Worm (Caenorhabditis elegans) whole organism, midembryonic: ENCODE data around the gene F22H10.2.

Source experiments
- T22C8.4 ChIP-seq: fragments of 200-800 bp; sonication (Bioruptor generic); IDR thresholded peaks from 2 replicates; pipeline ENCODE4 v1.3.6; 2022; ENCODE audit warnings: missing genetic modification characterization, missing compliant biosample characterization
- cog-1 ChIP-seq: sonication (generic microtip); optimal IDR thresholded peaks from 2 replicates; lab custom pipeline; 2016; ENCODE audit warnings: missing genetic modification characterization, missing compliant biosample characterization
- flt-1 ChIP-seq: fragments of 200-800 bp; sonication (Bioruptor generic); IDR thresholded peaks from 2 replicates; pipeline ENCODE4 v1.3.6; 2022; ENCODE audit warnings: missing genetic modification characterization, missing compliant biosample characterization
- klf-2 ChIP-seq: fragments of 200-800 bp; sonication (Bioruptor generic); conservative IDR thresholded peaks from 2 replicates; pipeline ENCODE4 v1.3.6; 2022; ENCODE audit warnings: missing genetic modification reagents, missing genetic modification characterization, missing compliant biosample characterization
- med-1 ChIP-seq: sonication (generic microtip); optimal IDR thresholded peaks from 2 replicates; lab custom pipeline; 2017; ENCODE audit warnings: missing genetic modification characterization, mild to moderate bottlenecking, missing compliant biosample characterization, antibody characterized with exemption, missing genetic modification reagents; ENCODE audit not compliant: insufficient read depth
- ref-1 ChIP-seq: fragments of 200-800 bp; sonication (Bioruptor generic); conservative IDR thresholded peaks from 2 replicates; pipeline ENCODE4 v1.3.6; 2022; ENCODE audit warnings: missing genetic modification reagents, missing genetic modification characterization, missing compliant biosample characterization
- tab-1 ChIP-seq: fragments of 200-800 bp; sonication (Bioruptor generic); IDR thresholded peaks from 2 replicates; pipeline ENCODE4 v1.3.6; 2022; ENCODE audit warnings: missing genetic modification characterization, missing compliant biosample characterization
- ztf-23 ChIP-seq: fragments of 200-800 bp; sonication (Bioruptor generic); IDR thresholded peaks from 2 replicates; pipeline ENCODE4 v1.3.6; 2022; ENCODE audit warnings: missing genetic modification reagents, missing genetic modification characterization, missing compliant biosample characterization
- ztf-29 ChIP-seq: fragments of 200-800 bp; sonication (Bioruptor generic); IDR thresholded peaks from 2 replicates; pipeline ENCODE4 v1.3.6; 2022; ENCODE audit warnings: missing genetic modification reagents, missing genetic modification characterization, missing compliant biosample characterization

F22H10.2 gene

DNA sequence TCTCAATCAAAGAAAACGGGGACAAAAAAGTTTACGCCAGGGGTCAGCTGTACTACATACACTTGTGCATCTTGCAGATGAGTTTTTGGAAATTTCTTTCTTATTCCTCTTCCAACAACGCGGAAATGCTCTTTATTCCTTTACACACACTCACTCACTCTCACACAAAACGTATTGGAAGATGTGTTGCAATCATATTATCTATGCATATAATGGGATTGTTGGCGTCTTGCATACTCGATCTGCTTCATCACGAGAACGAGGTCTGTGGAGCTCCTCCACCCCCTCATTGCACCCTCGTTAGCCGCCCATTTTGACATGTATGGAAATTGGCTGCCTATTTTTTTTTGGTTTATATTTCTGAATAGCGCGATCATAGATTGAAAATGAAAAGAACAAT lies 30.6 kb upstream of the F22H10.2 start:
- TF ChIP-seq ztf-23 (GFP tag; lab: Robert Waterston, UW) (no peak), med-1 (GFP tag; lab: Kevin White, UChicago) (no peak), klf-2 (GFP tag; lab: Robert Waterston, UW) (no peak), T22C8.4 (GFP tag; lab: Robert Waterston, UW) (no peak), flt-1 (GFP tag; lab: Robert Waterston, UW) (no peak), ref-1 (GFP tag; lab: Robert Waterston, UW) (no peak), tab-1 (GFP tag; lab: Robert Waterston, UW) (no peak)

DNA sequence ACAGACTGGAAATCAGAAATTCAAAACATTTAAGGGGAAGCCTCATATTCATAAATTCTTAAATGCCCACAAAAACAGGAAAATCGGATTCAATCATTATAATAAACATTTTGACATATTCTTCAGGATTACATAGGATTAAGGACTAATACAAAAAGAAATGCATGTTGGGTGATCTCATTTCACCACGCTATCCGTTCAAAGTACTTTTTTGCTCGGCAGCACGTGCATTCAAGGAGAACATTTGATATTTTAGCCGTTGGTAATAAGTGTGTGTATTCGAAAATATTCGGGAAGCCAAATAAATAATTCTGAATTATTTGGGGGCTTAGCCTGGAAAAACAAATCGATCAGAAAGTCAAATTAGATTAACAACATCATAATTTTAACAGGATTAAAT lies 28.7 kb upstream of the F22H10.2 start:
- TF ChIP-seq ref-1 (GFP tag; lab: Robert Waterston, UW) (no peak), cog-1 (tag; lab: Kevin White, UChicago) (no peak), tab-1 (GFP tag; lab: Robert Waterston, UW) (no peak), med-1 (GFP tag; lab: Kevin White, UChicago) (no peak), ztf-29 (no peak), T22C8.4 (GFP tag; lab: Robert Waterston, UW) (no peak), klf-2 (GFP tag; lab: Robert Waterston, UW) (no peak), ztf-23 (GFP tag; lab: Robert Waterston, UW) (no peak), flt-1 (GFP tag; lab: Robert Waterston, UW) (no peak)

- no peak for TF ChIP-seq klf-2 (GFP tag; lab: Robert Waterston, UW)
- TF ChIP-seq T22C8.4 (GFP tag; lab: Robert Waterston, UW), result no peak
- no peak for TF ChIP-seq tab-1 (GFP tag; lab: Robert Waterston, UW)
- no peak for TF ChIP-seq ztf-29
- no peak; the same call in 1 of the 2 replicates for TF ChIP-seq flt-1 (GFP tag; lab: Robert Waterston, UW)
- no peak for TF ChIP-seq cog-1 (tag; lab: Kevin White, UChicago)
- no peak for TF ChIP-seq ztf-23 (GFP tag; lab: Robert Waterston, UW)
- TF ChIP-seq ref-1 (GFP tag; lab: Robert Waterston, UW), result no peak
- TF ChIP-seq med-1 (GFP tag; lab: Kevin White, UChicago), result no peak
These were observed 24.1 kb upstream of the F22H10.2 start for ce11 chrX:16655283-16655682.

ce11 chrX:16658309-16658708 lies 21.0 kb upstream of the F22H10.2 start:
- TF ChIP-seq tab-1 (GFP tag; lab: Robert Waterston, UW) (no peak), ztf-23 (GFP tag; lab: Robert Waterston, UW) (no peak), ref-1 (GFP tag; lab: Robert Waterston, UW) (no peak), flt-1 (GFP tag; lab: Robert Waterston, UW) (no peak), klf-2 (GFP tag; lab: Robert Waterston, UW) (no peak), ztf-29 (no peak), med-1 (GFP tag; lab: Kevin White, UChicago) (no peak), cog-1 (tag; lab: Kevin White, UChicago) (no peak), T22C8.4 (GFP tag; lab: Robert Waterston, UW) (no peak)

DNA sequence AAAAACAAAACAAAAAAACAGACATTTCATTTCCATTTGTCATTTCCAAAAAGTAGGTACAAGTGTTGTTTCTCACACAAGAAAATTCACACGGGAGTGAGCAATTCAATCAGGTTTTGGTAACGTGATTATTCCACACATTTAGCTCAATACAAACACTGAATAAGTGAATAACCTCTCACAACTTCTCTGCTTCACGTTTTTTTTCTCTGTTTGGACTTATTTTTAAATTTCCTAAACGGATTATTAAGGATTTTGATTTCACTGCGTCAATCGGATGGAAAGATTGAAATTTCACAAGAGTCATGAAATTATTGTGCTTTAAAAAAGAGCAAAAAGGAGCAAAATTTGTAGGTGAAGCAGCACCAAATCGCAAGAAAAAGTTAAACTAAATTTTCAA lies 19.1 kb upstream of the F22H10.2 start:
- TF ChIP-seq cog-1 (tag; lab: Kevin White, UChicago) (no peak), ztf-23 (GFP tag; lab: Robert Waterston, UW) (no peak), tab-1 (GFP tag; lab: Robert Waterston, UW) (no peak), T22C8.4 (GFP tag; lab: Robert Waterston, UW) (no peak), klf-2 (GFP tag; lab: Robert Waterston, UW) (no peak), ref-1 (GFP tag; lab: Robert Waterston, UW) (no peak), flt-1 (GFP tag; lab: Robert Waterston, UW) (no peak), ztf-29 (no peak), med-1 (GFP tag; lab: Kevin White, UChicago) (no peak)

DNA sequence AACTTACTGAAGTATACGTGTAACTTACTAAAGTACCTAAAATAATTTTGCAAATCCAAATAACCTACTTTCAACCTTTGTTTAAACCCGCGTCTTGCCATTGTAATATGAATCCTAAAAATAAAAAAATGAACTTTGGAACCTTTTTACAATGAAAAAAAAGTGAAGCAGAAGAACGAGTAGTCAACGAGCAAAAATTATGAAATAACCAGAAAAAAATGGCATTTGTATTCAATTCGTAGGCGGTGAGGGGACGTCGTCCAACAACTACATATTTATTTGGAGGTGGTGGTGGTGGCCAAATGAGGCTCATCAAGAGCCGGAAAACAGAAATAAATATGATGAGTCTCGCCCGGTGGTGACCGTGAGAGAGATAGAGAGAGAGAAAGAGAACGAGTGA lies 16.6 kb upstream of the F22H10.2 start, which contains the start of gene F43B10.1:
F43B10.1 (minus strand) TSS at position 101 of the 400 bp plus-strand sequence.
- TF ChIP-seq med-1 (GFP tag; lab: Kevin White, UChicago) (no peak), ref-1 (GFP tag; lab: Robert Waterston, UW) (no peak), cog-1 (tag; lab: Kevin White, UChicago) (no peak), T22C8.4 (GFP tag; lab: Robert Waterston, UW) (no peak), ztf-23 (GFP tag; lab: Robert Waterston, UW) (no peak), tab-1 (GFP tag; lab: Robert Waterston, UW) (no peak), klf-2 (GFP tag; lab: Robert Waterston, UW) (no peak), ztf-29 (no peak), flt-1 (GFP tag; lab: Robert Waterston, UW) (no peak)

ce11 chrX:16667515-16667914 lies 11.8 kb upstream of the F22H10.2 start:
- TF ChIP-seq med-1 (GFP tag; lab: Kevin White, UChicago), result no peak
- no peak for TF ChIP-seq T22C8.4 (GFP tag; lab: Robert Waterston, UW)
- no peak for TF ChIP-seq ztf-23 (GFP tag; lab: Robert Waterston, UW)
- TF ChIP-seq tab-1 (GFP tag; lab: Robert Waterston, UW), result no peak
- no peak for TF ChIP-seq flt-1 (GFP tag; lab: Robert Waterston, UW)

ce11 chrX:16669106-16669505 lies 10.2 kb upstream of the F22H10.2 start:
- TF ChIP-seq flt-1 (GFP tag; lab: Robert Waterston, UW), result no peak
- no peak for TF ChIP-seq klf-2 (GFP tag; lab: Robert Waterston, UW)
- no peak for TF ChIP-seq ztf-23 (GFP tag; lab: Robert Waterston, UW)
- TF ChIP-seq cog-1 (tag; lab: Kevin White, UChicago), result no peak
- TF ChIP-seq T22C8.4 (GFP tag; lab: Robert Waterston, UW), result no peak
- no peak for TF ChIP-seq ztf-29
- TF ChIP-seq ref-1 (GFP tag; lab: Robert Waterston, UW), result no peak
- no peak for TF ChIP-seq med-1 (GFP tag; lab: Kevin White, UChicago)
- no peak for TF ChIP-seq tab-1 (GFP tag; lab: Robert Waterston, UW)

- TF ChIP-seq ref-1 (GFP tag; lab: Robert Waterston, UW) (no peak), flt-1 (GFP tag; lab: Robert Waterston, UW) (peak; percentile 56; the same call in 1 of the 2 replicates)
These were observed 8.1 kb upstream of the F22H10.2 start for ce11 chrX:16671234-16671633.
